Fruit fly (Drosophila melanogaster) ovary, adult (tissue): ENCODE data around the gene Oamb.

Experiments used
- CG17801 ChIP-seq: fragments of 200-800 bp; optimal IDR thresholded peaks from 2 replicates; lab custom pipeline; 2019; ENCODE audit warnings: missing biosample characterization, mild to moderate bottlenecking, missing genetic modification characterization, moderate library complexity; ENCODE audit not compliant: partially characterized antibody

Gene Oamb

DNA sequence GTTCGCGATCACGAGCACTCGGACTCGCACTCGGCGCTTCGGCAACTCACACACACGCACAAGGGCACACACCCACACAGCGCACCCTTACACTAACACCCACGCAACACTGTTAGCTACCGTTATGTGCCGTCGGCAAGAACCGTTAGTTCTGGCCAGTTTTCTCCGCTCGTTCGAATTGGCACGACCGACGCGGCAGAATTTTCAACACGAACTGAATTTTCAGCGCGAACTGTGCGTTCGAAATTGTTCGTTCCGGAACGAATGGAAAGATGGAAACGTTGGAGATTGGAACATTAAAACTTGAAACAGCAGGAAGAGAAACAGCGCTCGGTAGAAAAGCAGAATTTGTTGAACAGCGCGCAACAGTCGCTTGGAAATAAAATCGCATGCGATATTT, at the start of gene Oamb:
Gene Oamb (minus strand): TSS at position 218 of the 400 bp plus-strand sequence.
- TF ChIP-seq CG17801 (GFP tag; lab: Kevin White, UChicago): no peak

DNA sequence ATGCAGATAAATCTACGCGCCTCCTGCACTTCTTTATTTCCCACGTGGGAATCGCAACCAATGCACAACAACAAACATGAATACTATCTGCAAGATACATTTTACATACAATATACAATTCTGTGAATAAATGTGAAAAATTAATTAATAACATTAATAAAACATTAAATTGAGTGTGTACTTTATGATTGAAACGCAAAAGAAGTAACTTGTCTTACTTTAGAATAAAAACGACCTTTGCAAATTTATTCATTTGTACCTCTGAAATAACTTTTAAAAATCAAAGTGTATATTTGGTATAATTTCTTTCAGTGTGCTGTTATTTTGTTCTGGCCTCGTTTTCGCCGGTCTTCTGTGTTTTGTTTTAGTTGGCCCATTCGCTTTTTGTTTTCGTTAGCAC, 49.7 kb upstream of the Oamb start:
- no peak for TF ChIP-seq CG17801 (GFP tag; lab: Kevin White, UChicago)

DNA sequence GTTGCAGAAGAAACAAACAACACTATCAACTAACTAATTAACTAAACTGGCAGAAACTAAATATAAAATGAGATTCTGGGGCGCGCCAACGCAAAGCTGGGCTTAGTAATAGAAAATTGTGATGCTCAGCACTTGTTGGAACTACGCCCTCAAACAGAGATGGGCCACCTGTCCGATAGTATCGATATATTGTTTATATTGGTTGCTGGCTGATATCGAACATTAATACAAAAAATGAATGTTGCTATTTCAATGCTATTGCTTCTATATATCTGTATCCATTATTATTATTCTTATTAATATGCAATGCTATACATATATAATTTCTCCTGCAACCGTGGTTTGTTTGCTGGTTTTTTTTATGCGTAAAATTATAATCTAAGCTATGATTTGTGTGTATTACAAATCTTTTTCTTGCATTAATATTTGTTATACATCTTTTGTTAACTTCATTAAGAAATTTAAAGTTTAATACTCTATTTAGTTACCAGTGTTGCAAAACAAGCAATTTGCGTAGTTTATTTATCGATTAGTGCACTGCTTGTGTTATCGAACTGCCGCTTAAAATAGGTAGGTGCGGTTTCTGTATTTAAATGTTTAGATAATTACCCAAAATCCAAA, 47.9 kb upstream of the Oamb start, which contains the start of gene CG31195:
Gene CG31195 (minus strand): TSS at position 195 of the 621 bp plus-strand sequence.
- no peak for TF ChIP-seq CG17801 (GFP tag; lab: Kevin White, UChicago)

DNA sequence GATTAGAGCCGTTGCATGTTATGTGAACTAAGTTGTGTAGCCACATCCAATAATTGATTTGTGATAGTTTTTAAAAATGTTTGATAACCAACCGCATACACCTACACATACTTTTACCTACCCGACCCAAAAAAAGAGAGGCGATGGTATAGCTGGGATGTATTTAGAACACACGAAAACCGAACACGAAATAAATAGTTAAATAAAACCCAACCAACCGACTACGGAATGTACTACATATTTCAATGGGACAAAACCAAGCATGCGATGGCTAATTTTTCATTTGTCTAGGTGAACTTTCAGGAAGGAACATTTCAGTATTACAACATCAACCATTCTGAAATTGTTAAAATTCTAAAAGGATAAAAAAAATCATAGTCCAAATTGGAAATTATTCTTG, 42.1 kb upstream of the Oamb start, which contains the start of gene Syp:
Gene Syp (plus strand): TSS at position 301 of the 400 bp plus-strand sequence.
- no peak for TF ChIP-seq CG17801 (GFP tag; lab: Kevin White, UChicago)

DNA sequence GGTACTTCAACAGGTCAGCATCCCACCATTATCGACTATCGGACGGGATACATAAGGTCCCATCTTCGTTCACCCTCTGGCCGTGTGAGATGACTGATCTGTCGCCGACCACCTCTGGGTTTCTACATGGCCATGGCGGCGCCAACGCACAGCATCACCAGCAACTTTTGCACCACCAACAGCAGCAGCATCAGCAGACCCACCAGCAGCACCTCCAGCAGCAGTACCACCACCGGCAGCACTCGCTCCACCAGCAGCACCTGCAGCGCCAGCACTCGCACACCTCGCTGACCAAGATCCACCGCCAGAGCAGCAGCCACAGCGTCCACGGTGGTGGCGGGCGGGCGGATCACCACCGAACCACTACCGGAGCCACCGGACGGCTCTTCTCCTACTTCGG, 40.6 kb upstream of the Oamb start:
- TF ChIP-seq CG17801 (GFP tag; lab: Kevin White, UChicago): no peak

DNA sequence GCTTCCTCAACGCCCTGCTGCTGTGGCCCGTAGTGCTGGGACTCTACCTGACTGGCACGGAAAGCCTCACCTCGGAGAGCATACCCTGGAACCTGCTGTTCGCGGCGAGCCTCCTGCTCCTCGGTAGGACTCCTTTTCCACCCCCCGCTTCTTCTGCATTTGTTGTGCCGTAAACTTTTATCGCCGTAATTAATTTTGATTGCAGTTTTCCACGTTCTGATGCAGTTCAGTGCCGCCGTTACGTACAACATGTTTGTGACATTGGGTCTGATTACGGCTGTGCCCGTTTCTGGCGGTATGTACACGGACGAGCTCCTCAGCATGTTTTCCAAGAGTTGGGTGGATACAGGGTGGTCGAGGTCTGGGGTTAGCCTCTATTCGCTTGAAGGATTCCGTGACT, 35.2 kb upstream of the Oamb start:
- no peak for TF ChIP-seq CG17801 (GFP tag; lab: Kevin White, UChicago)

DNA sequence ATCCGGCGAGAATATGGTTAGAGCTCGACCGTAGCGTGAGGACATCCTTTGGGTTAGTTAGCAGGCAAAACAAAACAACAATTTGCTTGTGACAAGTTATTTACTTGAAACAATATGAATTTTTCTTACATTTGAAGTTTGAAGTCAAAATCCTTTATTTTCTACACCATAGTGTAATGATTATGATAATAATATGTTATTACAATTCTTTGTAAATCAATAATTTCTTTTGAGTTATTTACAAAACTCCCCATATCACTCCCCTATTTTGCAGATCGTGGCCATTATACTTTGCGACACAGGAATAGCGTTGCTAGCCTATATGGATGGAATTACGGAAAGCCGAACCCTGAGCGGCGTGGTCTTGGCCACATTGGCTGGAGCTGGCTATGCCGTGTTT, 34.6 kb upstream of the Oamb start, which contains the start of gene Prosalpha4T1:
Gene Prosalpha4T1 (minus strand): TSS at position 101 of the 400 bp plus-strand sequence.
- no peak for TF ChIP-seq CG17801 (GFP tag; lab: Kevin White, UChicago)

DNA sequence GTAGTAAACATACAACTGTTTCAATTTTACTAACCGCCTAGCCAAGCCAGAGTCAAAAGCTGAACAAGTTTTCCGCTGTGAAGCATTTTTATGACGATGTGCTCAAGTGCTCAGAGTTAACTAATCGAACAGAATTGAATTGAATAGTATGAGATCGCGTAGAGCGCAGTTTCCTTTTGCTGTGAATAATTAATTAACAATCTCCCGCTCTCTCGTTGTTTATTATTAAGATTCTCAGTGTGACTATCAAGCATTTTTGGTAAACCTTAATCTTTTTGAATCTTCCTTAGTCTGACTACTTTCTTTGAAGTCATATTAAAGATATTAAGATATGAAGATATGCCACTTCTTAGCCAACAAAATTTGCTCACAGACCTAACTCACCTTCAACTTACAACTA, 30.9 kb upstream of the Oamb start, which contains the start of gene CG31200:
Gene CG31200 (minus strand): TSS at position 101 of the 400 bp plus-strand sequence.
- no peak for TF ChIP-seq CG17801 (GFP tag; lab: Kevin White, UChicago)

DNA sequence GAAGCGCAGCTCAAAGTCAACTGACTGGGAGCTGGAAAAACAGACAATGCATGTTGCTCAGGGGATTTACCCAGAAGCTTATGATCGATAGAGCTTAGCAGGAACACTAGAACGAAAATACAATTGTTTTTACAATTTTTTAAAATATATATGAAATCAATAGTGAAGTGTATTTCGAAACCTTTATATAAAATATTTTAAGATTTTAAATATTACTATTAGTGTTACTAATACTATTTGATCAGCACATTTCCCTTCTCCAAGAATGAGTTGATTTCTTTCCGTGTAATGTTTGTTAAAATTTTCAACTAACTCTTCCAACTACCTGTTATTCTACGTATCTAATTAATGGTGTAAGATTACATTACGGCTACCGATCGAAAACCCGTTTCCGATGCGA, 29.4 kb upstream of the Oamb start, which contains the start of gene CG31199:
Gene CG31199 (minus strand): TSS at position 101 of the 400 bp plus-strand sequence.
- no peak for TF ChIP-seq CG17801 (GFP tag; lab: Kevin White, UChicago)

DNA sequence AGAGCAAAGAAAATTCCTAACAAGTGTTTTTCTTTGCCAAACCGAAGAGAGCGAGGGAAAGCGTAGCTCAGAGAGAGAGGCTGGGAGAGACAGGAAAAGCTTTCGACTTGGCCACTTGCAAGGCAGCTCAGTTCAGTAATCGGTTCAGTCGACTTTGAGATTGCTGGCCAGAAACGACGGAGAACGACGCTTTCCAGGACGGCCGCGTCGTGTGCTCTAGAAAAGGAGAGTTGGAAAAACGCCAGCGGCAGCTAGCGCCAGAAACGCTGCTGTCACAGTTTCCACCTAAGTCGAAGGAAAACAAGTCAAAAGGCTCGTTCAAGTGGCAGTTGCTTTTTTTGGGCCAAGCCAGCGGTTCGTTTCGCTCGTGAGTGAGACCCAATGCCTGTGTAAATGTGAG, 25.6 kb upstream of the Oamb start, which contains the start of gene CG42322:
Gene CG42322 (plus strand): TSS at position 138 of the 400 bp plus-strand sequence.
- TF ChIP-seq CG17801 (GFP tag; lab: Kevin White, UChicago): no peak

DNA sequence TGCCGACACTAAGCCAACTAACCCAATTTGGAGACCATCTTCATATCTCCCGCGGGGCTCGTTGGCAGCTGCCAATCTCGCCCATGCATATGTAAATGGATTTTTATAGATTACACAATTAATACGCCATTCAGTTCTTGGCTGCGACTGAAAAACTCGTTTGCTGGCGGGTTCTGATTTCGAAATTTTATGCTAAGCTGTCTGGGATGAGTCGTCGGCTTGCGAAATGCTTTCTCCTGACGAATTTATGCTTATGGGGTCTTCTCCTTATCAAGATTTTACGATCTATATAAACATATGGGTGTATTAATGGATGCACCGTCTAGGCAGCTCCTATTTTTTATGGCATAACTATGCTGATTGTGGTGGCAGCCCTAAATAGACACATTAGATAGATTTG, 24.6 kb upstream of the Oamb start, which contains the start of gene CG17267:
Gene CG17267 (minus strand): TSS at position 101 of the 400 bp plus-strand sequence.
- TF ChIP-seq CG17801 (GFP tag; lab: Kevin White, UChicago): no peak

DNA sequence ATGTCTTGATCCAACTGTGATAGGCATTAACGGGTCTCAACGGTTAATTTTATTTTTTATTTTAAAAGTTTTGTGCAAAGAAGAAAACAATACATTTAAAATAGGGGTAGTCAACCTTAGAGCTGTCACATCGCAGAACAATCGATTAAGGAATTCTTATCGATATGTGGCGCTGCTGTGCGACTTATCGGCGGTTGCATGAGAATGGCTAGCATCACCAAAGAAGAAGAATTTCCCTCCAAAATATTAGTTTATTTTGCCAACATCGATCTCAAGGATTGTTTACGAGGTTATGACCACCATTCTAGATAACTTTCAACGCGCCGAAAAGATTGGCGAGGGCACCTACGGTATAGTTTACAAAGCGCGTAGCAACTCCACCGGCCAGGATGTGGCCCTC, 21.0 kb upstream of the Oamb start, which contains the start of gene Cdk2:
Gene Cdk2 (plus strand): TSS at position 219 of the 400 bp plus-strand sequence.
- no peak for TF ChIP-seq CG17801 (GFP tag; lab: Kevin White, UChicago)

DNA sequence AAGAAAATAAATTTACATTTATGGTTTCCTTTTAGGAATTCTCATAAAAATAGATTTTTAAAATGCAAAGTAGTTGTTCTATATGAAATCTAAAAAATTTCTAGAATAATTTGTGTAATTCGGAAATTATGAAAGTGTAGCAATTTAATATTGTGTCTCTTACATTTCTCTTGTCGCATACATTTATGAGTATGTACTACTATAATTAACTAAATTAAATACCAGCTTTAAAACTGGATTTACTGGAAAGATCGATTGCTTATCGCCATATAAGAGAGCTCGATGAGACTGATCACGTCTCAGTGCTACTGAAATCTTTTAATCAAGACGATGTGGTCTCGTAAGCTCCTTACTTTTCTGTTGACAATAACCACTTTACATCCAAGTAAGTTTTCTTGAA, 17.0 kb upstream of the Oamb start, which contains the start of gene CG31205:
Gene CG31205 (plus strand): TSS at position 301 of the 400 bp plus-strand sequence.
- no peak for TF ChIP-seq CG17801 (GFP tag; lab: Kevin White, UChicago)

DNA sequence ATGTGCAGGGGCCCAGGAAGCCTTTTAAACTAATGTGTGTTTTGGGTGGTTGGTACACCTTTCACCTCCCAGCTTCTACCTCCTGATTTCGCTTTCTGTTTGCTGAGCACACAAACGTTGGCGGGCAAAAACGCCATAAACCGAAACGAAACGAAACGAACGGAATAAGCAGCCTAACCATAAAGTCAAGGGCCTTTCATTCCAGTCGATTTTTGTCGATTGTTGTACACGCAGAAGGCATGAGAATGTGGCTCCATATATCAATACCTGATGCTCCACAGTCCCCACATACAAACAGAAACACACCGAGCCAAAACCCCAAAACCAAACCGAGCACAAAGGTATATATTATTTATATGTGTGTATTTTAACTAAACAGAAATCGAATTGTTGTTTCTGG, 9.1 kb upstream of the Oamb start:
- no peak for TF ChIP-seq CG17801 (GFP tag; lab: Kevin White, UChicago)

DNA sequence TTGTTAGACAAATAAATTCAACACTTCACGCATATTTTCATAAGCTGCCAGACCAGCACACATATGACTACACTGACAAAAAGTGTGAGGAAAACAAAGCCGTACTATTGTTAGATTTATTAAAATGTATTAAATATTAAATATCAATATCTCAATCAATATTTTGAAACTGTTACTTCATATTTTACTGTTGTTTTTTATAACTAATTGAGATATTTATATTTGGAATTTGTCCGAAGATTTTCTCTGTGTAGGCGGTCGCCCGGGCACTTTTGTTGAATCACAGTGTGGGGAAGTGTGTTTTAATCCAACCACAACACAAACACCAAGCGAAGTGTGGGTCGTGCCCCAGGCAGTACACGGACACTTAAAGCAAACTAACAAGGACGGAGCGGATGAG, 4.9 kb upstream of the Oamb start:
- no peak for TF ChIP-seq CG17801 (GFP tag; lab: Kevin White, UChicago)

DNA sequence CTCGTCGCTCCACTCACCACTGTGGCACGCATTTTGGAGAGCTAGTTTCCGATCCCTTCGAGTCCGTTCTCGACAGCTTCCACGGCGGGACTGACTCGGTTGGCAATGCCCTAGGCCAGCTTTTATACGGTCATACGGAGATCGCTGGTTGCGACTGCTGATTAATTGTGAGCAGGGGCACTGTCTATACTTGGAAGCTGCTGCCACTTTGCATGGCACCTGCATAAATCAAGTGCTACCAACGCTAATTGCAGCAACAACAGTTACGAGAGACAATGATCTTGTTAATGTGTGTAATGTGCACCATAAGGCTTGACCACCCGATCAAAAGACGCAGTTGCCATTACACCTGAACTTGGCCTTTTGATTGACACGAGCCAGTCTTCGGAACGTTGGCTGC, 37.1 kb downstream of the Oamb start, which contains the start of gene CG4000:
Gene CG4000 (minus strand): TSS at position 101 of the 400 bp plus-strand sequence.
- no peak for TF ChIP-seq CG17801 (GFP tag; lab: Kevin White, UChicago)
